Fruit fly (Drosophila melanogaster) ovary, adult (tissue): Measurements from ENCODE around the gene capt.
A peak's percentile ranks its signal among the peaks of the same experiment; 100 is the strongest.

ENCODE experiments used
- CG17801 ChIP-seq: fragments of 200-800 bp; optimal IDR thresholded peaks from 2 replicates; lab custom pipeline; 2019; ENCODE audit warnings: missing biosample characterization, mild to moderate bottlenecking, missing genetic modification characterization, moderate library complexity; ENCODE audit not compliant: partially characterized antibody

capt gene

dm6 chr2L:1134011-1134743 lies 23.9 kb downstream of the capt start, which contains the start of the genes Iris and CG4577:
Iris (minus strand) TSS chr2L:1134098.
CG4577 (plus strand) TSS chr2L:1134693.
- TF ChIP-seq CG17801 (GFP tag; lab: Kevin White, UChicago) = no peak

dm6 chr2L:1128932-1129887 lies 28.9 kb downstream of the capt start, which contains the start of the genes Pino and TBC1D23:
Pino (minus strand) TSS chr2L:1128953.
TBC1D23 (plus strand) TSS chr2L:1129316.
- peak; percentile 67 for TF ChIP-seq CG17801 (GFP tag; lab: Kevin White, UChicago)

- no peak for TF ChIP-seq CG17801 (GFP tag; lab: Kevin White, UChicago)
These were observed 29.6 kb downstream of the capt start for dm6 chr2L:1128344-1128931.

dm6 chr2L:1127434-1128089 lies 30.5 kb downstream of the capt start:
- TF ChIP-seq CG17801 (GFP tag; lab: Kevin White, UChicago) = no peak

dm6 chr2L:1126527-1126926 lies 31.5 kb downstream of the capt start:
- no peak for TF ChIP-seq CG17801 (GFP tag; lab: Kevin White, UChicago)

- no peak for TF ChIP-seq CG17801 (GFP tag; lab: Kevin White, UChicago)
These were observed 32.6 kb downstream of the capt start for dm6 chr2L:1125437-1125836.

- no peak for TF ChIP-seq CG17801 (GFP tag; lab: Kevin White, UChicago)
These were observed 33.8 kb downstream of the capt start for dm6 chr2L:1124265-1124664.

- TF ChIP-seq CG17801 (GFP tag; lab: Kevin White, UChicago) = peak; percentile 35
These were observed 34.8 kb downstream of the capt start for dm6 chr2L:1123078-1123818.

dm6 chr2L:1122711-1122960 lies 35.4 kb downstream of the capt start:
- no peak for TF ChIP-seq CG17801 (GFP tag; lab: Kevin White, UChicago)

- no peak for TF ChIP-seq CG17801 (GFP tag; lab: Kevin White, UChicago)
These were observed 35.9 kb downstream of the capt start for dm6 chr2L:1121942-1122710.

- no peak for TF ChIP-seq CG17801 (GFP tag; lab: Kevin White, UChicago)
These were observed 37.7 kb downstream of the capt start for dm6 chr2L:1120206-1120902.

dm6 chr2L:1118880-1119809 lies 38.9 kb downstream of the capt start:
- peak; percentile 55 for TF ChIP-seq CG17801 (GFP tag; lab: Kevin White, UChicago)
